Worm (Caenorhabditis elegans) whole organism, L4 larva: Measurements from ENCODE around the gene R07B1.9.

Experiments
- F37D6.2 ChIP-seq: sonication (generic microtip); optimal IDR thresholded peaks from 2 replicates; lab custom pipeline; 2016; ENCODE audit warnings: mild to moderate bottlenecking, missing genetic modification characterization, missing compliant biosample characterization
- F44E2.7 ChIP-seq: fragments of 200-800 bp; sonication (Bioruptor generic); IDR thresholded peaks from 2 replicates; pipeline ENCODE4 v2.1.2; 2022; ENCODE audit warnings: missing genetic modification characterization, missing compliant biosample characterization
- R02D3.7 ChIP-seq: fragments of 150-350 bp; sonication (generic microtip); optimal IDR thresholded peaks from 3 replicates; lab custom pipeline; 2014; ENCODE audit warnings: missing biosample characterization, missing genetic modification characterization
- T20F7.1 ChIP-seq: fragments of 200-800 bp; sonication (Bioruptor generic); optimal IDR thresholded peaks from 2 replicates; lab custom pipeline; 2018; ENCODE audit warnings: mild to moderate bottlenecking, missing genetic modification characterization, missing compliant biosample characterization
- Y5F2A.4 ChIP-seq: fragments of 200-800 bp; sonication (Bioruptor generic); optimal IDR thresholded peaks from 2 replicates; lab custom pipeline; 2018; ENCODE audit warnings: mild to moderate bottlenecking, missing genetic modification characterization, missing compliant biosample characterization
- Y75B8A.6 ChIP-seq: fragments of 200-800 bp; sonication (Bioruptor generic); IDR thresholded peaks from 2 replicates; pipeline ENCODE4 v1.3.6; 2022; ENCODE audit warnings: missing genetic modification reagents, missing genetic modification characterization, missing compliant biosample characterization
- aha-1 ChIP-seq: fragments of 150-350 bp; peaks from one replicate; lab custom pipeline; 2014; ENCODE audit warnings: missing biosample characterization, missing genetic modification characterization
- ama-1 ChIP-seq: fragments of 150-350 bp; optimal IDR thresholded peaks from 2 replicates; lab custom pipeline; 2014; ENCODE audit warnings: inconsistent platforms, mixed read lengths
- ceh-20 ChIP-seq: fragments of 200-800 bp; sonication (Bioruptor generic); IDR thresholded peaks from 2 replicates; pipeline ENCODE4 v1.3.6; 2022; ENCODE audit warnings: missing genetic modification reagents, missing genetic modification characterization, missing compliant biosample characterization
- ceh-44 ChIP-seq: fragments of 200-800 bp; sonication (Bioruptor generic); IDR thresholded peaks from 2 replicates; pipeline ENCODE4 v1.3.6; 2022; ENCODE audit warnings: missing genetic modification reagents, missing genetic modification characterization, missing compliant biosample characterization
- ceh-62 ChIP-seq: sonication (generic microtip); optimal IDR thresholded peaks from 2 replicates; lab custom pipeline; 2017; ENCODE audit warnings: missing biosample characterization, missing genetic modification characterization
- ceh-82 ChIP-seq: sonication (generic microtip); optimal IDR thresholded peaks from 2 replicates; lab custom pipeline; 2017; ENCODE audit warnings: missing biosample characterization, missing genetic modification characterization
- ces-1 ChIP-seq: fragments of 150-350 bp; sonication (generic microtip); optimal IDR thresholded peaks from 4 replicates; lab custom pipeline; 2014; ENCODE audit warnings: missing biosample characterization, missing genetic modification reagents, missing genetic modification characterization
- daf-12 ChIP-seq: fragments of 150-350 bp; optimal IDR thresholded peaks from 2 replicates; lab custom pipeline; 2014; ENCODE audit warnings: missing biosample characterization, missing genetic modification reagents, missing genetic modification characterization
- daf-19 ChIP-seq: fragments of 200-800 bp; sonication (Bioruptor generic); conservative IDR thresholded peaks from 2 replicates; pipeline ENCODE4 v1.3.6; 2022; ENCODE audit warnings: missing genetic modification characterization, missing compliant biosample characterization
- dmd-8 ChIP-seq: fragments of 200-800 bp; sonication (Bioruptor generic); IDR thresholded peaks from 2 replicates; pipeline ENCODE4 v1.3.6; 2022; ENCODE audit warnings: missing genetic modification characterization, missing compliant biosample characterization
- dve-1 ChIP-seq: sonication (generic microtip); optimal IDR thresholded peaks from 2 replicates; lab custom pipeline; 2017; ENCODE audit warnings: antibody characterized with exemption, mild to moderate bottlenecking, missing genetic modification characterization, missing compliant biosample characterization; ENCODE audit not compliant: insufficient read depth
- egl-27 ChIP-seq: sonication (generic microtip); optimal IDR thresholded peaks from 3 replicates; lab custom pipeline; 2017; ENCODE audit warnings: missing biosample characterization, missing genetic modification reagents, missing genetic modification characterization
- egl-43 ChIP-seq: fragments of 200-800 bp; sonication (Bioruptor generic); IDR thresholded peaks from 2 replicates; pipeline ENCODE4 v1.3.6; 2022; ENCODE audit warnings: missing genetic modification reagents, missing genetic modification characterization, missing compliant biosample characterization
- hlh-30 ChIP-seq: sonication (generic microtip); optimal IDR thresholded peaks from 2 replicates; lab custom pipeline; 2017; ENCODE audit warnings: antibody characterized with exemption, mild to moderate bottlenecking, missing genetic modification characterization, missing compliant biosample characterization; ENCODE audit not compliant: insufficient read depth
- lin-15B ChIP-seq: fragments of 150-350 bp; sonication (generic microtip); optimal IDR thresholded peaks from 3 replicates; lab custom pipeline; 2014; ENCODE audit warnings: missing biosample characterization, missing genetic modification characterization
- lin-29 ChIP-seq: fragments of 200-800 bp; sonication (Bioruptor generic); IDR thresholded peaks from 2 replicates; pipeline ENCODE4 v1.3.6; 2022; ENCODE audit warnings: missing genetic modification reagents, missing genetic modification characterization, missing compliant biosample characterization
- lin-39 ChIP-seq: fragments of 150-350 bp; optimal IDR thresholded peaks from 2 replicates; lab custom pipeline; 2014; ENCODE audit warnings: missing biosample characterization, missing genetic modification reagents, missing genetic modification characterization
- madf-9 ChIP-seq: fragments of 200-800 bp; sonication (Bioruptor generic); conservative IDR thresholded peaks from 2 replicates; pipeline ENCODE4 v1.3.6; 2022; ENCODE audit warnings: missing genetic modification reagents, missing genetic modification characterization, missing compliant biosample characterization
- mdl-1 ChIP-seq, 2 experiments: fragments of 150-350 bp in 1 of 2; sonication (generic microtip) in 1 of 2; optimal IDR thresholded peaks; 2 replicates each; lab custom pipeline; 2014 to 2017; ENCODE audit warnings: missing biosample characterization in 2 of 2, missing genetic modification characterization in 2 of 2
- mes-2 ChIP-seq: sonication (generic microtip); optimal IDR thresholded peaks from 2 replicates; lab custom pipeline; 2016; ENCODE audit warnings: missing genotype, mild to moderate bottlenecking, missing genetic modification characterization, missing compliant biosample characterization; ENCODE audit not compliant: poor library complexity, severe bottlenecking
- mxl-3 ChIP-seq: fragments of 200-800 bp; sonication (Bioruptor generic); optimal IDR thresholded peaks from 2 replicates; lab custom pipeline; 2018; ENCODE audit warnings: mild to moderate bottlenecking, missing genetic modification characterization, missing compliant biosample characterization
- nhr-102 ChIP-seq: sonication (generic microtip); optimal IDR thresholded peaks from 2 replicates; lab custom pipeline; 2016; ENCODE audit warnings: mild to moderate bottlenecking, missing genetic modification characterization, moderate library complexity, missing compliant biosample characterization
- nhr-11 ChIP-seq: fragments of 150-350 bp; optimal IDR thresholded peaks from 2 replicates; lab custom pipeline; 2014; ENCODE audit warnings: missing biosample characterization, missing genetic modification characterization
- nhr-237 ChIP-seq: sonication (generic microtip); optimal IDR thresholded peaks from 2 replicates; lab custom pipeline; 2017; ENCODE audit warnings: missing biosample characterization, missing genetic modification characterization
- nhr-25 ChIP-seq: sonication (generic microtip); optimal IDR thresholded peaks from 2 replicates; lab custom pipeline; 2017; ENCODE audit warnings: missing genetic modification characterization, mild to moderate bottlenecking, missing compliant biosample characterization, antibody characterized with exemption, moderate library complexity, borderline replicate concordance; ENCODE audit not compliant: insufficient read depth
- nhr-41 ChIP-seq: fragments of 200-800 bp; sonication (Bioruptor generic); IDR thresholded peaks from 2 replicates; pipeline ENCODE4 v1.3.6; 2022; ENCODE audit warnings: missing genetic modification reagents, missing genetic modification characterization, missing compliant biosample characterization
- nhr-42 ChIP-seq: fragments of 200-800 bp; sonication (Bioruptor generic); IDR thresholded peaks from 2 replicates; pipeline ENCODE4 v1.3.6; 2022; ENCODE audit warnings: missing genetic modification characterization, missing compliant biosample characterization
- nhr-77 ChIP-seq: fragments of 150-350 bp; optimal IDR thresholded peaks from 2 replicates; lab custom pipeline; 2014; ENCODE audit warnings: missing biosample characterization, missing genetic modification characterization
- rbr-2 ChIP-seq: sonication (generic microtip); optimal IDR thresholded peaks from 2 replicates; lab custom pipeline; 2016; ENCODE audit warnings: missing genotype, missing genetic modification characterization, missing compliant biosample characterization
- sdz-12 ChIP-seq: fragments of 200-800 bp; sonication (Bioruptor generic); optimal IDR thresholded peaks from 2 replicates; lab custom pipeline; 2018; ENCODE audit warnings: mild to moderate bottlenecking, missing genetic modification characterization, missing compliant biosample characterization
- snpc-1.2 ChIP-seq: fragments of 200-800 bp; sonication (Bioruptor generic); IDR thresholded peaks from 2 replicates; pipeline ENCODE4 v1.3.6; 2022; ENCODE audit warnings: missing genetic modification reagents, missing genetic modification characterization, missing compliant biosample characterization
- snpc-4 ChIP-seq: fragments of 150-350 bp; optimal IDR thresholded peaks from 2 replicates; lab custom pipeline; 2014; ENCODE audit warnings: missing biosample characterization, missing genetic modification characterization
- spr-1 ChIP-seq: sonication (generic microtip); optimal IDR thresholded peaks from 2 replicates; lab custom pipeline; 2016; ENCODE audit warnings: mild to moderate bottlenecking, missing genetic modification characterization, missing compliant biosample characterization
- spr-3 ChIP-seq: fragments of 200-800 bp; sonication (Bioruptor generic); optimal IDR thresholded peaks from 2 replicates; lab custom pipeline; 2018; ENCODE audit warnings: mild to moderate bottlenecking, missing genetic modification characterization, missing compliant biosample characterization
- tag-97 ChIP-seq: fragments of 200-800 bp; sonication (Bioruptor generic); IDR thresholded peaks from 2 replicates; pipeline ENCODE4 v1.3.6; 2022; ENCODE audit warnings: missing genetic modification characterization, missing compliant biosample characterization
- unc-130 ChIP-seq: sonication (generic microtip); optimal IDR thresholded peaks from 2 replicates; lab custom pipeline; 2016; ENCODE audit warnings: missing genetic modification reagents, missing genetic modification characterization, missing compliant biosample characterization
- unc-39 ChIP-seq: sonication (generic microtip); optimal IDR thresholded peaks from 2 replicates; lab custom pipeline; 2017; ENCODE audit warnings: missing biosample characterization, missing genetic modification characterization
- unc-62 ChIP-seq, 3 experiments: fragments of 150-350 bp in 1 of 3; sonication (generic microtip); optimal IDR thresholded peaks in 2 of 3; peaks in 1 of 3; 1 replicate in 1 of 3; 2 replicates in 2 of 3; lab custom pipeline; 2014 to 2017; ENCODE audit warnings: missing biosample characterization in 3 of 3, missing genetic modification characterization in 3 of 3, missing genetic modification reagents in 3 of 3, missing genotype in 1 of 3
- zag-1 ChIP-seq: fragments of 150-350 bp; optimal IDR thresholded peaks from 2 replicates; lab custom pipeline; 2014; ENCODE audit warnings: missing biosample characterization, missing genetic modification characterization
- zfp-3 ChIP-seq: fragments of 200-800 bp; sonication (Bioruptor generic); conservative IDR thresholded peaks from 2 replicates; pipeline ENCODE4 v1.3.6; 2022; ENCODE audit warnings: missing genetic modification reagents, missing genetic modification characterization, missing compliant biosample characterization
- ztf-11 ChIP-seq: fragments of 150-350 bp; optimal IDR thresholded peaks from 2 replicates; lab custom pipeline; 2014; ENCODE audit warnings: missing biosample characterization, missing genetic modification characterization

The R07B1.9 gene

ce11 chrX:9893069-9893468, 15.9 kb downstream of the R07B1.9 start:
- TF ChIP-seq rbr-2 (tag; lab: Kevin White, UChicago): no peak
- TF ChIP-seq aha-1 (tag; lab: Kevin White, UChicago): peak; percentile 76
- no peak for TF ChIP-seq ces-1
- peak; percentile 7 for TF ChIP-seq nhr-25 (tag; lab: Kevin White, UChicago)

- no peak for TF ChIP-seq spr-3 (GFP tag; lab: Kevin White, UChicago)
- no peak for TF ChIP-seq ama-1 (lab: Kevin White, UChicago)
- no peak for TF ChIP-seq madf-9 (GFP tag; lab: Robert Waterston, UW)
- TF ChIP-seq lin-39: no peak
- TF ChIP-seq nhr-77 (tag; lab: Kevin White, UChicago): no peak
Observed at ce11 chrX:9894844-9895243, 17.6 kb downstream of the R07B1.9 start, which contains the start of gene F21G4.3. Gene F21G4.3, plus strand, starts transcription at chrX:9895144.

ce11 chrX:9899426-9900131, 22.4 kb downstream of the R07B1.9 start, which contains the start of gene phf-34:
Gene phf-34, minus strand, starts transcription at chrX:9899476.
- TF ChIP-seq hlh-30 (tag; lab: Kevin White, UChicago): peak; percentile 62
- TF ChIP-seq egl-43: no peak
- no peak for TF ChIP-seq nhr-42 (GFP tag; lab: Robert Waterston, UW)
- no peak for TF ChIP-seq mes-2 (tag; lab: Kevin White, UChicago)
- TF ChIP-seq ceh-20 (GFP tag; lab: Robert Waterston, UW): no peak
- TF ChIP-seq mdl-1 (tag; optimal IDR thresholded peaks at IDR 0.05; lab: Kevin White, UChicago): peak in 1 of 2 experiments; percentile 60
- TF ChIP-seq zfp-3 (GFP tag; lab: Robert Waterston, UW): no peak
- no peak for TF ChIP-seq nhr-102 (tag; lab: Kevin White, UChicago)
- no peak for TF ChIP-seq daf-12 (tag; lab: Kevin White, UChicago)
- peak; percentile 58 for TF ChIP-seq mxl-3 (GFP tag; lab: Kevin White, UChicago)
- no peak for TF ChIP-seq nhr-11 (tag; lab: Kevin White, UChicago)
- no peak for TF ChIP-seq sdz-12 (GFP tag; lab: Kevin White, UChicago)
- no peak for TF ChIP-seq T20F7.1
- no peak for TF ChIP-seq Y75B8A.6 (GFP tag; lab: Robert Waterston, UW)
- no peak for TF ChIP-seq snpc-4 (tag; lab: Kevin White, UChicago)
- TF ChIP-seq nhr-237: no peak
- TF ChIP-seq snpc-1.2 (GFP tag; lab: Robert Waterston, UW): no peak
- TF ChIP-seq lin-29 (GFP tag; lab: Robert Waterston, UW): no peak
- no peak for TF ChIP-seq Y5F2A.4 (GFP tag; lab: Kevin White, UChicago)
- no peak for TF ChIP-seq F44E2.7 (GFP tag; lab: Robert Waterston, UW)
- TF ChIP-seq ceh-82 (tag; lab: Kevin White, UChicago): no peak
- TF ChIP-seq R02D3.7 (tag; lab: Kevin White, UChicago): no peak
- no peak for TF ChIP-seq tag-97
- TF ChIP-seq egl-27 (tag; lab: Kevin White, UChicago): no peak
- TF ChIP-seq ztf-11 (tag; lab: Kevin White, UChicago): no peak
- no peak for TF ChIP-seq ceh-62 (tag; lab: Kevin White, UChicago)
- no peak for TF ChIP-seq unc-39 (tag; lab: Kevin White, UChicago)
- no peak for TF ChIP-seq F37D6.2 (tag; lab: Kevin White, UChicago)
- no peak for TF ChIP-seq ceh-44 (GFP tag; lab: Robert Waterston, UW)
- TF ChIP-seq ces-1: no peak
- TF ChIP-seq dmd-8: no peak
- TF ChIP-seq dve-1 (tag; lab: Kevin White, UChicago): peak; percentile 45
- TF ChIP-seq spr-1 (tag; lab: Kevin White, UChicago): no peak
- no peak for TF ChIP-seq zag-1 (tag; lab: Kevin White, UChicago)
- no peak for TF ChIP-seq lin-15B
- no peak for TF ChIP-seq unc-130 (GFP tag; lab: Kevin White, UChicago)
- TF ChIP-seq daf-19: no peak
- TF ChIP-seq unc-62 (GFP tag; optimal IDR thresholded peaks at IDR 0.05 in 1 of 2; lab: Kevin White, UChicago): peak in 1 of 2 experiments; percentile 61
- no peak for TF ChIP-seq unc-62 (tag; optimal IDR thresholded peaks at IDR 0.05; lab: Kevin White, UChicago)
- no peak for TF ChIP-seq nhr-41 (GFP tag; lab: Robert Waterston, UW)
